Worm (Caenorhabditis elegans) whole organism, L4 larva: Measurements from ENCODE around the gene kars-1.

ENCODE experiments used
- F26F4.8 ChIP-seq: fragments of 200-800 bp; sonication (Bioruptor generic); conservative IDR thresholded peaks from 2 replicates; pipeline ENCODE4 v1.3.6; 2022; ENCODE audit warnings: missing genetic modification characterization, missing compliant biosample characterization
- T20F7.1 ChIP-seq: fragments of 200-800 bp; sonication (Bioruptor generic); optimal IDR thresholded peaks from 2 replicates; lab custom pipeline; 2018; ENCODE audit warnings: mild to moderate bottlenecking, missing genetic modification characterization, missing compliant biosample characterization
- Y75B8A.6 ChIP-seq: fragments of 200-800 bp; sonication (Bioruptor generic); IDR thresholded peaks from 2 replicates; pipeline ENCODE4 v1.3.6; 2022; ENCODE audit warnings: missing genetic modification reagents, missing genetic modification characterization, missing compliant biosample characterization
- aha-1 ChIP-seq: fragments of 150-350 bp; peaks from one replicate; lab custom pipeline; 2014; ENCODE audit warnings: missing biosample characterization, missing genetic modification characterization
- attf-4 ChIP-seq: sonication (generic microtip); optimal IDR thresholded peaks from 3 replicates; lab custom pipeline; 2017; ENCODE audit warnings: missing biosample characterization, missing genetic modification characterization
- ceh-20 ChIP-seq: fragments of 200-800 bp; sonication (Bioruptor generic); IDR thresholded peaks from 2 replicates; pipeline ENCODE4 v1.3.6; 2022; ENCODE audit warnings: missing genetic modification reagents, missing genetic modification characterization, missing compliant biosample characterization
- ceh-62 ChIP-seq: sonication (generic microtip); optimal IDR thresholded peaks from 2 replicates; lab custom pipeline; 2017; ENCODE audit warnings: missing biosample characterization, missing genetic modification characterization
- ces-1 ChIP-seq: fragments of 150-350 bp; sonication (generic microtip); optimal IDR thresholded peaks from 4 replicates; lab custom pipeline; 2014; ENCODE audit warnings: missing biosample characterization, missing genetic modification reagents, missing genetic modification characterization
- dpl-1 ChIP-seq: fragments of 150-350 bp; optimal IDR thresholded peaks from 2 replicates; lab custom pipeline; 2014; ENCODE audit warnings: missing biosample characterization, missing genetic modification reagents, missing genetic modification characterization
- duxl-1 ChIP-seq: sonication (generic microtip); optimal IDR thresholded peaks from 2 replicates; lab custom pipeline; 2016; ENCODE audit warnings: mild to moderate bottlenecking, missing genetic modification characterization, moderate library complexity, missing compliant biosample characterization; ENCODE audit not compliant: poor library complexity
- dve-1 ChIP-seq: sonication (generic microtip); optimal IDR thresholded peaks from 2 replicates; lab custom pipeline; 2017; ENCODE audit warnings: antibody characterized with exemption, mild to moderate bottlenecking, missing genetic modification characterization, missing compliant biosample characterization; ENCODE audit not compliant: insufficient read depth
- fkh-10 ChIP-seq: fragments of 150-350 bp; optimal IDR thresholded peaks from 2 replicates; lab custom pipeline; 2014; ENCODE audit warnings: missing biosample characterization, missing genetic modification reagents, missing genetic modification characterization
- hif-1 ChIP-seq, 2 experiments: sonication (generic microtip); optimal IDR thresholded peaks; 2 replicates each; lab custom pipeline; 2016 to 2017; ENCODE audit warnings: missing compliant biosample characterization in 2 of 2, missing genetic modification characterization in 2 of 2, missing genetic modification reagents in 2 of 2, missing genotype in 2 of 2, mild to moderate bottlenecking in 1 of 2
- hlh-11 ChIP-seq: fragments of 200-800 bp; sonication (Bioruptor generic); optimal IDR thresholded peaks from 2 replicates; lab custom pipeline; 2018; ENCODE audit warnings: mild to moderate bottlenecking, missing genetic modification characterization, missing compliant biosample characterization
- hmg-1.1 ChIP-seq: fragments of 200-800 bp; sonication (Bioruptor generic); IDR thresholded peaks from 2 replicates; pipeline ENCODE4 v1.3.6; 2022; ENCODE audit warnings: missing genetic modification reagents, missing genetic modification characterization, missing compliant biosample characterization
- lin-38 ChIP-seq: fragments of 200-800 bp; sonication (Bioruptor generic); IDR thresholded peaks from 2 replicates; pipeline ENCODE4 v1.3.6; 2022; ENCODE audit warnings: missing genetic modification reagents, missing genetic modification characterization, missing compliant biosample characterization
- lsy-2 ChIP-seq, 2 experiments: fragments of 150-350 bp in 1 of 2; sonication (generic microtip) in 1 of 2; optimal IDR thresholded peaks; 2 replicates each; lab custom pipeline; 2014 to 2017; ENCODE audit warnings: missing biosample characterization in 2 of 2, missing genetic modification characterization in 2 of 2
- madf-9 ChIP-seq: fragments of 200-800 bp; sonication (Bioruptor generic); conservative IDR thresholded peaks from 2 replicates; pipeline ENCODE4 v1.3.6; 2022; ENCODE audit warnings: missing genetic modification reagents, missing genetic modification characterization, missing compliant biosample characterization
- mdt-29 ChIP-seq: fragments of 200-800 bp; sonication (Bioruptor generic); IDR thresholded peaks from 2 replicates; pipeline ENCODE4 v1.3.6; 2022; ENCODE audit warnings: missing genetic modification reagents, missing genetic modification characterization, missing compliant biosample characterization
- mep-1 ChIP-seq: fragments of 150-350 bp; sonication (generic microtip); optimal IDR thresholded peaks from 3 replicates; lab custom pipeline; 2014; ENCODE audit warnings: missing biosample characterization, missing genetic modification characterization
- nhr-10 ChIP-seq: fragments of 150-350 bp; optimal IDR thresholded peaks from 2 replicates; lab custom pipeline; 2014; ENCODE audit warnings: missing biosample characterization, missing genetic modification characterization
- nhr-11 ChIP-seq: fragments of 150-350 bp; optimal IDR thresholded peaks from 2 replicates; lab custom pipeline; 2014; ENCODE audit warnings: missing biosample characterization, missing genetic modification characterization
- nhr-25 ChIP-seq: sonication (generic microtip); optimal IDR thresholded peaks from 2 replicates; lab custom pipeline; 2017; ENCODE audit warnings: missing genetic modification characterization, mild to moderate bottlenecking, missing compliant biosample characterization, antibody characterized with exemption, moderate library complexity, borderline replicate concordance; ENCODE audit not compliant: insufficient read depth
- nhr-48 ChIP-seq: sonication (generic microtip); optimal IDR thresholded peaks from 2 replicates; lab custom pipeline; 2016; ENCODE audit warnings: mild to moderate bottlenecking, missing genetic modification characterization, missing compliant biosample characterization
- nhr-77 ChIP-seq: fragments of 150-350 bp; optimal IDR thresholded peaks from 2 replicates; lab custom pipeline; 2014; ENCODE audit warnings: missing biosample characterization, missing genetic modification characterization
- pha-4 ChIP-seq, 2 experiments: fragments of 150-350 bp in 1 of 2; fragments of 200-800 bp in 1 of 2; sonication (Bioruptor generic) in 1 of 2; IDR thresholded peaks in 1 of 2; optimal IDR thresholded peaks in 1 of 2; 2 replicates each; pipeline versions ENCODE4 v1.3.6 to Lab custom; 2014 to 2022; ENCODE audit warnings: missing genetic modification characterization in 2 of 2, missing genetic modification reagents in 2 of 2, missing biosample characterization in 1 of 2, missing compliant biosample characterization in 1 of 2
- php-3 ChIP-seq: fragments of 200-800 bp; sonication (Bioruptor generic); IDR thresholded peaks from 2 replicates; pipeline ENCODE4 v1.3.6; 2022; ENCODE audit warnings: missing genetic modification reagents, missing genetic modification characterization, missing compliant biosample characterization
- rbr-2 ChIP-seq: sonication (generic microtip); optimal IDR thresholded peaks from 2 replicates; lab custom pipeline; 2016; ENCODE audit warnings: missing genotype, missing genetic modification characterization, missing compliant biosample characterization
- set-16 ChIP-seq: fragments of 200-800 bp; sonication (Bioruptor generic); IDR thresholded peaks from 2 replicates; pipeline ENCODE4 v1.3.6; 2022; ENCODE audit warnings: missing genetic modification reagents, missing genetic modification characterization, missing compliant biosample characterization
- tra-1 ChIP-seq: fragments of 200-800 bp; sonication (Bioruptor generic); IDR thresholded peaks from 2 replicates; pipeline ENCODE4 v1.3.6; 2022; ENCODE audit warnings: missing genetic modification reagents, missing genetic modification characterization, missing compliant biosample characterization
- unc-130 ChIP-seq: sonication (generic microtip); optimal IDR thresholded peaks from 2 replicates; lab custom pipeline; 2016; ENCODE audit warnings: missing genetic modification reagents, missing genetic modification characterization, missing compliant biosample characterization
- unc-62 ChIP-seq, 3 experiments: fragments of 150-350 bp in 1 of 3; sonication (generic microtip); optimal IDR thresholded peaks in 2 of 3; peaks in 1 of 3; 1 replicate in 1 of 3; 2 replicates in 2 of 3; lab custom pipeline; 2014 to 2017; ENCODE audit warnings: missing biosample characterization in 3 of 3, missing genetic modification characterization in 3 of 3, missing genetic modification reagents in 3 of 3, missing genotype in 1 of 3

The kars-1 gene

DNA sequence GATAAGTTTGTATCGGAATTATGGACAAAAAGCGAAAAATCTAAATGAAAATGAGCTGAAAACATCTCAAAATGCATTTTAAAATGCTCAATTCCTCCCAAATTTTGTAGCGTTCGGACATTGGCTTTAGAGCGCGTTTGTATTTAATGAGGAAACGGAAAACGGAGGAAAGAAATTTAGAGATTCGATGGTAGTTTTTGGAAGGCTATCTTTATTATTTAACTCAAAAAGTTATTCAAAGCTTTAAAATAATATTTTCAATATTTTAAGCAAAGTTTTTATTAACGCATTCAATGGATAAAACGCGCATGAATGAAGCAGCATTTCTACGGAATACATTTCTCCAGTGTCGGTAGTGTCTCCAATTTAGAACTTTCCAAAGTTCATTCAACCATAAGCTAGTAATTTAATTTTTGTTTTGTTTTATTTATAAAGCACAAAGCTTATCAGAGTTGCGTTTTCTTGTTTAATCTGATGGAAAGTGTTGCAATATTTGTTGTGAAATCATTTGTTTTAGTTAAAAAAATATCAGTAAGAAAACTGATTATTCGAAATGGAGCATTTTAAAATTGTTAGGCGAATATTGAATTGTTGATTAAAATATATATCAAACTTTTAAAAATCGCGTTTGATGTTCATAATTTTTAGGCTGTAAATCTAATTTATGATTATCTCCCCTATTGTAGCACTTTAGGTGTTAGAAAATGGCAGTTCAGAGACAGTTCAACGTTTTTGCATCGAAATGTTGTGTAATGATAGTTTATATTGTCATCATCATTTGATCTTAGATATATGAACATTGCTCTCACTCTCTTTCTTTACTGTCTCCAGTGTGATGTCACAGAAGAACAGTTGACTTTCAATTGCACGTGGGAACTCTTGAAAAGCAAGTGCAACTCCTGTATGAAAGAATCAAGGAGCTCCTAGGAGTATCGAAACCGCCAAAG lies 648 bp upstream of the kars-1 start (continued):
- TF ChIP-seq set-16 (GFP tag; lab: Robert Waterston, UW) (no peak), nhr-77 (peak; percentile 38), F26F4.8 (GFP tag; lab: Robert Waterston, UW) (no peak), hif-1 (tag; optimal IDR thresholded peaks at IDR 0.05; lab: Kevin White, UChicago) (peak in 1 of 2 experiments; percentile 72), mdt-29 (GFP tag; lab: Robert Waterston, UW) (peak; percentile 53; the same call in 1 of the 2 replicates), unc-130 (GFP tag; lab: Kevin White, UChicago) (peak; percentile 11), pha-4 (GFP tag; IDR thresholded peaks at IDR 0.05; lab: Robert Waterston, UW) (no peak), pha-4 (tag; optimal IDR thresholded peaks at IDR 0.05; lab: Kevin White, UChicago) (peak; percentile 35), hmg-1.1 (GFP tag; lab: Robert Waterston, UW) (0 out of 2 replicates have a peak, but pooled peaks have one; percentile 23), dve-1 (tag; lab: Kevin White, UChicago) (peak; percentile 80), mep-1 (tag; lab: Kevin White, UChicago) (peak; percentile 57), Y75B8A.6 (GFP tag; lab: Robert Waterston, UW) (no peak), tra-1 (GFP tag; lab: Robert Waterston, UW) (peak; percentile 69; the same call in 1 of the 2 replicates), dpl-1 (GFP tag; lab: Kevin White, UChicago) (peak; percentile 59), T20F7.1 (GFP tag; lab: Kevin White, UChicago) (peak; percentile 72), madf-9 (GFP tag; lab: Robert Waterston, UW) (no peak), nhr-10 (peak; percentile 75), hlh-11 (peak; percentile 78), nhr-11 (tag; lab: Kevin White, UChicago) (peak; percentile 98), unc-62 (GFP tag; optimal IDR thresholded peaks at IDR 0.05 in 1 of 2; lab: Kevin White, UChicago) (no peak), unc-62 (tag; optimal IDR thresholded peaks at IDR 0.05; lab: Kevin White, UChicago) (no peak), attf-4 (tag; lab: Kevin White, UChicago) (no peak), fkh-10 (GFP tag; lab: Kevin White, UChicago) (peak; percentile 15), nhr-25 (no peak), ceh-20 (GFP tag; lab: Robert Waterston, UW) (peak; percentile 53; the same call in 1 of the 2 replicates), rbr-2 (peak; percentile 56), nhr-48 (tag; lab: Kevin White, UChicago) (peak; percentile 32), lin-38 (GFP tag; lab: Robert Waterston, UW) (peak; percentile 89)

ce11 chrII:7070434-7070833 lies 1.8 kb downstream of the kars-1 start:
- TF ChIP-seq ceh-62 (tag; lab: Kevin White, UChicago) (no peak), lsy-2 (tag; optimal IDR thresholded peaks at IDR 0.05; lab: Kevin White, UChicago) (no peak), duxl-1 (no peak), nhr-11 (tag; lab: Kevin White, UChicago) (no peak), php-3 (GFP tag; lab: Robert Waterston, UW) (no peak)

ce11 chrII:7069866-7070265 lies 2.3 kb downstream of the kars-1 start, which contains the start of gene him-14:
Gene him-14 (minus strand): TSS chrII:7069966.
- TF ChIP-seq aha-1 (tag; lab: Kevin White, UChicago) (peak; percentile 82), ces-1 (GFP tag; lab: Kevin White, UChicago) (no peak)
